Worm (Caenorhabditis elegans) whole organism, early embryonic: ENCODE measurements around the gene D1054.3.

ENCODE experiments used
- B0310.2 ChIP-seq: sonication (generic microtip); optimal IDR thresholded peaks from 2 replicates; lab custom pipeline; 2016; ENCODE audit warnings: mild to moderate bottlenecking, missing genetic modification characterization, missing compliant biosample characterization
- F13C5.2 ChIP-seq: sonication (generic microtip); optimal IDR thresholded peaks from 2 replicates; lab custom pipeline; 2017; ENCODE audit warnings: mild to moderate bottlenecking, missing genetic modification characterization, inconsistent platforms, missing compliant biosample characterization
- ama-1 ChIP-seq: fragments of 150-350 bp; optimal IDR thresholded peaks from 2 replicates; lab custom pipeline; 2014
- ceh-13 ChIP-seq: fragments of 200-800 bp; sonication (Bioruptor generic); optimal IDR thresholded peaks from 2 replicates; lab custom pipeline; 2018; ENCODE audit warnings: mild to moderate bottlenecking, missing genetic modification characterization, missing compliant biosample characterization
- ceh-36 ChIP-seq: sonication (generic microtip); optimal IDR thresholded peaks from 2 replicates; lab custom pipeline; 2016; ENCODE audit warnings: missing genetic modification characterization, inconsistent platforms, missing compliant biosample characterization
- ets-7 ChIP-seq: sonication (generic microtip); optimal IDR thresholded peaks from 2 replicates; lab custom pipeline; 2016; ENCODE audit warnings: missing genotype, missing genetic modification characterization, missing compliant biosample characterization
- flt-1 ChIP-seq: fragments of 200-800 bp; sonication (Bioruptor generic); IDR thresholded peaks from 2 replicates; pipeline ENCODE4 v1.3.6; 2022; ENCODE audit warnings: missing genetic modification characterization, missing compliant biosample characterization
- hmg-4 ChIP-seq: fragments of 200-800 bp; sonication (Bioruptor generic); optimal IDR thresholded peaks from 2 replicates; lab custom pipeline; 2018; ENCODE audit warnings: mild to moderate bottlenecking, missing genetic modification characterization, missing compliant biosample characterization
- scrt-1 ChIP-seq: fragments of 200-800 bp; sonication (Bioruptor generic); IDR thresholded peaks from 2 replicates; pipeline ENCODE4 v1.3.6; 2022; ENCODE audit warnings: missing genetic modification characterization, missing compliant biosample characterization
- sea-1 ChIP-seq: fragments of 200-800 bp; sonication (Bioruptor generic); conservative IDR thresholded peaks from 2 replicates; pipeline ENCODE4 v1.3.6; 2022; ENCODE audit warnings: missing genetic modification characterization, missing compliant biosample characterization
- tbx-11 ChIP-seq: fragments of 200-800 bp; sonication (Bioruptor generic); IDR thresholded peaks from 2 replicates; pipeline ENCODE4 v1.3.6; 2022; ENCODE audit warnings: missing genetic modification characterization, missing compliant biosample characterization
- tbx-37 ChIP-seq: fragments of 200-800 bp; sonication (Bioruptor generic); conservative IDR thresholded peaks from 2 replicates; pipeline ENCODE4 v1.3.6; 2022; ENCODE audit warnings: missing genetic modification reagents, missing genetic modification characterization, missing compliant biosample characterization
- tra-4 ChIP-seq: sonication (generic microtip); optimal IDR thresholded peaks from 2 replicates; lab custom pipeline; 2017; ENCODE audit warnings: missing genetic modification characterization, missing compliant biosample characterization

- TF ChIP-seq F13C5.2 (tag; lab: Kevin White, UChicago) (no peak), scrt-1 (GFP tag; lab: Robert Waterston, UW) (no peak), ama-1 (lab: Kevin White, UChicago) (no peak), hmg-4 (GFP tag; lab: Kevin White, UChicago) (no peak), flt-1 (GFP tag; lab: Robert Waterston, UW) (no peak), ceh-13 (GFP tag; lab: Kevin White, UChicago) (no peak), ets-7 (tag; lab: Kevin White, UChicago) (no peak), sea-1 (no peak), ceh-36 (no peak), tra-4 (tag; lab: Kevin White, UChicago) (no peak), B0310.2 (tag; lab: Kevin White, UChicago) (no peak), tbx-11 (GFP tag; lab: Robert Waterston, UW) (no peak), tbx-37 (no peak)
Observed at ce11 chrV:10794463-10794862, 23.2 kb downstream of the D1054.3 start.
